Fruit fly (Drosophila melanogaster) whole organism, embryonic: ENCODE data around the gene CG11920.

Source experiments
- Abd-B ChIP-seq: fragments of 200-800 bp; sonication (Bioruptor generic); optimal IDR thresholded peaks from 2 replicates; lab custom pipeline; 2018; ENCODE audit warnings: missing biosample characterization, mild to moderate bottlenecking, missing genetic modification characterization, moderate library complexity
- Asciz ChIP-seq: fragments of 200-800 bp; sonication (Bioruptor generic); optimal IDR thresholded peaks from 2 replicates; lab custom pipeline; 2017; ENCODE audit warnings: missing biosample characterization, mild to moderate bottlenecking, missing genetic modification characterization, missing genetic modification reagents
- CG11085 ChIP-seq: fragments of 200-800 bp; sonication (Bioruptor generic); IDR thresholded peaks from 2 replicates; pipeline ENCODE4 v1.3.6; 2022; ENCODE audit warnings: missing biosample characterization, missing genetic modification characterization
- CG11247 ChIP-seq: fragments of 200-800 bp; sonication (Bioruptor generic); IDR thresholded peaks from 2 replicates; pipeline ENCODE4 v1.3.6; 2022; ENCODE audit warnings: missing biosample characterization, missing genetic modification characterization
- CG11398 ChIP-seq: fragments of 200-800 bp; sonication (Bioruptor generic); optimal IDR thresholded peaks from 2 replicates; lab custom pipeline; 2016; ENCODE audit warnings: missing biosample characterization, missing genetic modification characterization
- CG12104 ChIP-seq: fragments of 200-800 bp; sonication (Bioruptor generic); optimal IDR thresholded peaks from 3 replicates; lab custom pipeline; 2016; ENCODE audit warnings: missing biosample characterization, missing genetic modification characterization
- CG13424 ChIP-seq: fragments of 200-800 bp; sonication (Bioruptor generic); optimal IDR thresholded peaks from 2 replicates; lab custom pipeline; 2019; ENCODE audit warnings: missing biosample characterization, mild to moderate bottlenecking, missing genetic modification characterization, moderate library complexity
- CG13775 ChIP-seq: fragments of 200-800 bp; sonication (Bioruptor generic); optimal IDR thresholded peaks from 3 replicates; lab custom pipeline; 2017; ENCODE audit warnings: missing biosample characterization, mild to moderate bottlenecking, missing genetic modification characterization
- CG16863 ChIP-seq: fragments of 200-800 bp; sonication (Bioruptor generic); optimal IDR thresholded peaks from 3 replicates; lab custom pipeline; 2016; ENCODE audit warnings: missing biosample characterization, missing genetic modification characterization
- CG17328 ChIP-seq: fragments of 200-800 bp; sonication (Bioruptor generic); IDR thresholded peaks from 2 replicates; pipeline ENCODE4 v1.3.6; 2022; ENCODE audit warnings: missing biosample characterization, missing genetic modification characterization
- CG17568 ChIP-seq: fragments of 200-800 bp; sonication (Bioruptor generic); optimal IDR thresholded peaks from 2 replicates; lab custom pipeline; 2018; ENCODE audit warnings: missing biosample characterization, mild to moderate bottlenecking, missing genetic modification characterization, moderate library complexity
- CG17612 ChIP-seq: fragments of 200-800 bp; sonication (Bioruptor generic); IDR thresholded peaks from 2 replicates; pipeline ENCODE4 v1.3.6; 2022; ENCODE audit warnings: missing biosample characterization, missing genetic modification characterization
- CG17912 ChIP-seq: fragments of 200-800 bp; sonication (Bioruptor generic); optimal IDR thresholded peaks from 2 replicates; lab custom pipeline; 2018; ENCODE audit warnings: missing biosample characterization, mild to moderate bottlenecking, missing genetic modification characterization
- CG18599 ChIP-seq: fragments of 200-800 bp; sonication (Bioruptor generic); optimal IDR thresholded peaks from 3 replicates; lab custom pipeline; 2017; ENCODE audit warnings: missing biosample characterization, missing genetic modification characterization, mild to moderate bottlenecking, moderate library complexity, missing genetic modification reagents
- CG32532 ChIP-seq: fragments of 200-800 bp; sonication (Bioruptor generic); IDR thresholded peaks from 2 replicates; pipeline ENCODE4 v1.3.6; 2022; ENCODE audit warnings: missing biosample characterization, missing genetic modification characterization
- CG3995 ChIP-seq: fragments of 200-800 bp; sonication (Bioruptor generic); optimal IDR thresholded peaks from 3 replicates; lab custom pipeline; 2016; ENCODE audit warnings: missing biosample characterization, missing genetic modification characterization
- CG4730 ChIP-seq: fragments of 200-800 bp; sonication (Bioruptor generic); IDR thresholded peaks from 2 replicates; pipeline ENCODE4 v1.3.6; 2022; ENCODE audit warnings: missing biosample characterization, missing genetic modification characterization
- CG7372 ChIP-seq: fragments of 200-800 bp; sonication (Bioruptor generic); IDR thresholded peaks from 2 replicates; pipeline ENCODE4 v1.3.6; 2022; ENCODE audit warnings: missing biosample characterization, missing genetic modification characterization
- CG7963 ChIP-seq: fragments of 200-800 bp; sonication (Bioruptor generic); IDR thresholded peaks from 3 replicates; pipeline ENCODE4 v1.3.6; 2022; ENCODE audit warnings: missing biosample characterization, missing genetic modification characterization; ENCODE audit not compliant: partially characterized antibody
- CG8089 ChIP-seq: fragments of 200-800 bp; sonication (Bioruptor generic); optimal IDR thresholded peaks from 3 replicates; lab custom pipeline; 2016; ENCODE audit warnings: missing biosample characterization, missing genetic modification characterization
- D19B ChIP-seq: fragments of 200-800 bp; sonication (Bioruptor generic); optimal IDR thresholded peaks from 2 replicates; lab custom pipeline; 2017; ENCODE audit warnings: missing biosample characterization, mild to moderate bottlenecking, missing genetic modification characterization
- Dbx ChIP-seq: fragments of 200-800 bp; sonication (Bioruptor generic); IDR thresholded peaks from 3 replicates; pipeline ENCODE4 v1.3.6; 2022; ENCODE audit warnings: missing biosample characterization, missing genetic modification characterization
- Fer1 ChIP-seq: fragments of 200-800 bp; sonication (Bioruptor generic); optimal IDR thresholded peaks from 2 replicates; lab custom pipeline; 2017; ENCODE audit warnings: missing biosample characterization, mild to moderate bottlenecking, missing genetic modification characterization
- Fer2 ChIP-seq: fragments of 200-800 bp; sonication (Bioruptor generic); optimal IDR thresholded peaks from 2 replicates; lab custom pipeline; 2018; ENCODE audit warnings: missing biosample characterization, mild to moderate bottlenecking, missing genetic modification characterization, moderate library complexity
- GATAe ChIP-seq: fragments of 200-800 bp; sonication (Bioruptor generic); conservative IDR thresholded peaks from 2 replicates; pipeline ENCODE4 v1.3.6; 2022; ENCODE audit warnings: missing biosample characterization, missing genetic modification characterization
- Gug ChIP-seq: fragments of 200-800 bp; sonication (Bioruptor generic); IDR thresholded peaks from 4 replicates; pipeline ENCODE4 v1.3.6; 2022; ENCODE audit warnings: missing biosample characterization, missing genetic modification characterization
- HLH54F ChIP-seq: fragments of 200-800 bp; sonication (Bioruptor generic); optimal IDR thresholded peaks from 3 replicates; lab custom pipeline; 2016; ENCODE audit warnings: missing biosample characterization, missing genetic modification characterization
- Mrtf ChIP-seq: fragments of 200-800 bp; sonication (Bioruptor generic); IDR thresholded peaks from 3 replicates; pipeline ENCODE4 v1.3.6; 2022; ENCODE audit warnings: missing biosample characterization, missing genetic modification characterization
- NK7.1 ChIP-seq: fragments of 200-800 bp; sonication (Bioruptor generic); optimal IDR thresholded peaks from 3 replicates; lab custom pipeline; 2016; ENCODE audit warnings: missing biosample characterization, missing genetic modification characterization
- Scr ChIP-seq: fragments of 200-800 bp; sonication (Bioruptor generic); IDR thresholded peaks from 2 replicates; pipeline ENCODE4 v1.3.6; 2022; ENCODE audit warnings: missing biosample characterization, missing genetic modification characterization; ENCODE audit not compliant: partially characterized antibody
- Side ChIP-seq: fragments of 200-800 bp; sonication (Bioruptor generic); optimal IDR thresholded peaks from 2 replicates; lab custom pipeline; 2016; ENCODE audit warnings: missing biosample characterization, missing genetic modification characterization
- Taf1 ChIP-seq: fragments of 200-800 bp; sonication (Bioruptor generic); IDR thresholded peaks from 2 replicates; pipeline ENCODE4 v1.3.6; 2022; ENCODE audit warnings: missing biosample characterization, missing genetic modification characterization
- aop ChIP-seq: fragments of 200-800 bp; sonication (Bioruptor generic); IDR thresholded peaks from 2 replicates; pipeline ENCODE4 v1.3.6; 2022; ENCODE audit warnings: missing biosample characterization, missing genetic modification characterization
- corto ChIP-seq: fragments of 200-800 bp; sonication (Bioruptor generic); optimal IDR thresholded peaks from 2 replicates; lab custom pipeline; 2016; ENCODE audit warnings: missing biosample characterization, mild to moderate bottlenecking, missing genetic modification characterization, moderate library complexity
- ewg ChIP-seq: fragments of 200-800 bp; sonication (Bioruptor generic); optimal IDR thresholded peaks from 3 replicates; lab custom pipeline; 2017; ENCODE audit warnings: mild to moderate bottlenecking, missing biosample characterization, missing genetic modification reagents, missing genetic modification characterization
- fd3F ChIP-seq: fragments of 200-800 bp; sonication (Bioruptor generic); optimal IDR thresholded peaks from 2 replicates; lab custom pipeline; 2018; ENCODE audit warnings: missing biosample characterization, mild to moderate bottlenecking, missing genetic modification characterization, moderate library complexity
- her ChIP-seq: fragments of 200-800 bp; sonication (Bioruptor generic); optimal IDR thresholded peaks from 2 replicates; lab custom pipeline; 2016; ENCODE audit warnings: missing biosample characterization, missing genetic modification characterization
- mirr ChIP-seq: fragments of 200-800 bp; sonication (Bioruptor generic); optimal IDR thresholded peaks from 3 replicates; lab custom pipeline; 2018; ENCODE audit warnings: missing biosample characterization, mild to moderate bottlenecking, missing genetic modification characterization
- oc ChIP-seq: fragments of 200-800 bp; sonication (Bioruptor generic); optimal IDR thresholded peaks from 2 replicates; lab custom pipeline; 2018; ENCODE audit warnings: missing biosample characterization, mild to moderate bottlenecking, missing genetic modification characterization, moderate library complexity
- odd ChIP-seq: fragments of 200-800 bp; sonication (Bioruptor generic); optimal IDR thresholded peaks from 2 replicates; lab custom pipeline; 2017; ENCODE audit warnings: missing biosample characterization, mild to moderate bottlenecking, missing genetic modification characterization
- onecut ChIP-seq: fragments of 200-800 bp; sonication (Bioruptor generic); IDR thresholded peaks from 2 replicates; pipeline ENCODE4 v1.3.6; 2022; ENCODE audit warnings: missing biosample characterization, missing genetic modification characterization
- pnt ChIP-seq: fragments of 200-800 bp; sonication (Bioruptor generic); optimal IDR thresholded peaks from 3 replicates; lab custom pipeline; 2016; ENCODE audit warnings: missing biosample characterization, missing genetic modification characterization
- pros ChIP-seq: fragments of 200-800 bp; sonication (Bioruptor generic); optimal IDR thresholded peaks from 3 replicates; lab custom pipeline; 2019; ENCODE audit warnings: missing biosample characterization, mild to moderate bottlenecking, missing genetic modification characterization, moderate library complexity
- ranshi ChIP-seq: fragments of 200-800 bp; sonication (Bioruptor generic); IDR thresholded peaks from 2 replicates; pipeline ENCODE4 v1.3.6; 2022; ENCODE audit warnings: missing biosample characterization, missing genetic modification characterization
- schlank ChIP-seq: fragments of 200-800 bp; sonication (Bioruptor generic); optimal IDR thresholded peaks from 2 replicates; lab custom pipeline; 2018; ENCODE audit warnings: missing biosample characterization, mild to moderate bottlenecking, missing genetic modification characterization
- sr ChIP-seq: fragments of 200-800 bp; sonication (Bioruptor generic); IDR thresholded peaks from 3 replicates; pipeline ENCODE4 v1.3.6; 2022; ENCODE audit warnings: missing biosample characterization, missing genetic modification characterization
- tna ChIP-seq: fragments of 200-800 bp; sonication (Bioruptor generic); IDR thresholded peaks from 2 replicates; pipeline ENCODE4 v1.3.6; 2022; ENCODE audit warnings: missing biosample characterization, missing genetic modification characterization; ENCODE audit not compliant: partially characterized antibody
- vfl ChIP-seq: fragments of 200-800 bp; sonication (Bioruptor generic); optimal IDR thresholded peaks from 2 replicates; lab custom pipeline; 2016; ENCODE audit warnings: missing biosample characterization, missing genetic modification characterization
- wor ChIP-seq: fragments of 200-800 bp; sonication (Bioruptor generic); IDR thresholded peaks from 2 replicates; pipeline ENCODE4 v1.3.6; 2022; ENCODE audit warnings: missing biosample characterization, missing genetic modification characterization

Gene CG11920

dm6 chr3R:25027281-25028219, 47.1 kb upstream of the CG11920 start (continued):
- peak; percentile 80 for TF ChIP-seq corto (GFP tag; lab: Kevin White, UChicago)
- TF ChIP-seq sr = no peak
- TF ChIP-seq onecut (GFP tag; lab: Robert Waterston, UW) = 0 out of 2 replicates have a peak, but pooled peaks have one; percentile 6
- no peak for TF ChIP-seq CG17568
- no peak for TF ChIP-seq schlank (tag; lab: Kevin White, UChicago)
- peak; percentile 52 for TF ChIP-seq D19B (GFP tag; lab: Kevin White, UChicago)
- TF ChIP-seq CG11398 (GFP tag; lab: Kevin White, UChicago) = no peak
- TF ChIP-seq wor (GFP tag; lab: Robert Waterston, UW) = no peak
- no peak for TF ChIP-seq Gug (GFP tag; lab: Robert Waterston, UW)
- TF ChIP-seq fd3F (GFP tag; lab: Kevin White, UChicago) = peak; percentile 24
- TF ChIP-seq CG18599 = no peak
- TF ChIP-seq CG17912 (GFP tag; lab: Kevin White, UChicago) = peak; percentile 18
- TF ChIP-seq CG16863 (GFP tag; lab: Kevin White, UChicago) = no peak
- peak; percentile 4 for TF ChIP-seq pros (GFP tag; lab: Kevin White, UChicago)
- TF ChIP-seq pnt = no peak
- TF ChIP-seq Scr (GFP tag; lab: Robert Waterston, UW) = no peak
- TF ChIP-seq Side (GFP tag; lab: Kevin White, UChicago) = no peak
- TF ChIP-seq CG3995 (GFP tag; lab: Kevin White, UChicago) = no peak
- no peak for TF ChIP-seq CG4730
- no peak for TF ChIP-seq oc (tag; lab: Kevin White, UChicago)
- TF ChIP-seq mirr (GFP tag; lab: Kevin White, UChicago) = peak; percentile 84
- no peak for TF ChIP-seq Abd-B (GFP tag; lab: Kevin White, UChicago)
- no peak for TF ChIP-seq ranshi
- TF ChIP-seq CG11085 = no peak
- no peak for TF ChIP-seq ewg (GFP tag; lab: Kevin White, UChicago)
- no peak for TF ChIP-seq CG7372 (GFP tag; lab: Robert Waterston, UW)
- peak; percentile 59 for TF ChIP-seq CG13424 (tag; lab: Kevin White, UChicago)
- peak; percentile 24 for TF ChIP-seq CG12104
- TF ChIP-seq CG13775 (GFP tag; lab: Kevin White, UChicago) = peak; percentile 33
- TF ChIP-seq Fer2 (tag; lab: Kevin White, UChicago) = no peak
- no peak for TF ChIP-seq CG8089
- TF ChIP-seq CG17612 = no peak
- TF ChIP-seq odd = peak; percentile 20
- no peak for TF ChIP-seq Dbx (GFP tag; lab: Robert Waterston, UW)
- TF ChIP-seq aop = no peak
- no peak for TF ChIP-seq tna (GFP tag; lab: Robert Waterston, UW)
- no peak for TF ChIP-seq her (GFP tag; lab: Kevin White, UChicago)
- TF ChIP-seq CG7963 (GFP tag; lab: Robert Waterston, UW) = no peak
- TF ChIP-seq Fer1 (GFP tag; lab: Kevin White, UChicago) = peak; percentile 41
- peak; percentile 76 for TF ChIP-seq GATAe
- peak; percentile 13 for TF ChIP-seq Asciz (GFP tag; lab: Kevin White, UChicago)
- TF ChIP-seq Mrtf (GFP tag; lab: Robert Waterston, UW) = no peak
- no peak for TF ChIP-seq NK7.1 (GFP tag; lab: Kevin White, UChicago)
- no peak for TF ChIP-seq CG17328 (GFP tag; lab: Robert Waterston, UW)
- no peak for TF ChIP-seq Taf1
- TF ChIP-seq CG11247 (GFP tag; lab: Robert Waterston, UW) = no peak
- peak; percentile 45 for TF ChIP-seq HLH54F
- no peak for TF ChIP-seq CG32532
- TF ChIP-seq vfl (GFP tag; lab: Kevin White, UChicago) = no peak
